Worm (Caenorhabditis elegans): Measurements from ENCODE around the gene clec-224.

clec-224 gene

DNA sequence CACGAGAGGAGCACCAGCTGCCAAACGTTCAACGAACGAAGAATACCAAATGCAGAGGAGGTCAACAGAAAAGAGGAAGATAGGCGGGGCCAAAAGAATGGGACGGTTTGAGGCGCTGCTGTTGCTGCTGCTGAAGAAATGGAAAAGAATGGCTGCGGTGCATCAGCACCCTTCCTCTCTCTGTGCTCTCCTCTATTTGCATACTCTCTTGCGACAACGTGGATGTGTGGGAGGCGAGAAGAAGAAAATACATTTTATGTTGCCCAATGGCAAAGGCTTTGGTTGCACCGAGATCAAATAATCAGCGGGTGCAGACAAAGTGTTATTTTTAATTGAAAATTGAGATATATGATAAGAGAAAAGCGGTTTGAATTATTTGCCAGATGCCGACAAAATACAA lies 20.9 kb downstream of the clec-224 start:
- TF ChIP-seq nhr-129 (tag; optimal IDR thresholded peaks at IDR 0.05) (peak; percentile 19), ztf-11 (tag; optimal IDR thresholded peaks at IDR 0.05) (no peak), sma-9 (GFP tag; optimal IDR thresholded peaks at IDR 0.05) (peak; percentile 92), sma-9 (tag; optimal IDR thresholded peaks at IDR 0.05) (no peak)

DNA sequence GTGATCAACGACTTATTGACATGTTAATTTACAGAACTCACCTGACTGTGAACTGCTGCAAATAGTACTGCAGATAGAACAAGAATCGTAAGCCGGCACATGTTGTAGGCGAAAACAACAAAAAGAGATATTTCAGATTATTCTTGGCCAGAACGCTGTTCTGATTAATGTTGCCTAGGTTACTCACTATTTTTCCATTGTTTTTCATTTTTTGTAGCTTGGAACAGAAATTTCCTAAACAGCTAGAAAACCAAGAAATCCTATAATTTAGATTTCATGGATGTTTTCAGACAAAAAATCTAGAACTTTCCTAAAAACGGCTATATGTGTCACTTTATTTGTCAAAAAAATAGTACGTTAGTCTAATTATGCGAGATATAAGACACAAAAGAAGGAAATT lies 24.7 kb downstream of the clec-224 start, which contains the start of gene C27A7.9:
Gene C27A7.9, minus strand, starts transcription at position 101 of the 400 bp plus-strand sequence.
- TF ChIP-seq crh-2 (tag; optimal IDR thresholded peaks at IDR 0.05) (no peak), nhr-21 (tag; optimal IDR thresholded peaks at IDR 0.05) (no peak), egl-27 (tag; optimal IDR thresholded peaks at IDR 0.05) (no peak), ZK546.5 (tag; optimal IDR thresholded peaks at IDR 0.05) (no peak), alr-1 (tag; optimal IDR thresholded peaks at IDR 0.05) (no peak), lin-11 (tag; optimal IDR thresholded peaks at IDR 0.05) (no peak), lsy-2 (tag; optimal IDR thresholded peaks at IDR 0.05) (no peak), gmeb-1 (tag; optimal IDR thresholded peaks at IDR 0.05) (no peak), ama-1 (optimal IDR thresholded peaks at IDR 0.05) (no peak), ztf-11 (tag; optimal IDR thresholded peaks at IDR 0.05) (no peak), lin-39 (tag; optimal IDR thresholded peaks at IDR 0.05) (no peak), R02D3.7 (tag; optimal IDR thresholded peaks at IDR 0.05) (no peak), sma-3 (GFP tag; optimal IDR thresholded peaks at IDR 0.05) (no peak), nhr-12 (tag; optimal IDR thresholded peaks at IDR 0.05) (no peak), peb-1 (tag; optimal IDR thresholded peaks at IDR 0.05) (no peak), dmd-4 (tag; optimal IDR thresholded peaks at IDR 0.05) (no peak), ztf-4 (tag; optimal IDR thresholded peaks at IDR 0.05) (no peak), mdl-1 (tag; optimal IDR thresholded peaks at IDR 0.05) (no peak), mbf-1 (tag; optimal IDR thresholded peaks at IDR 0.05) (no peak), nhr-23 (tag; optimal IDR thresholded peaks at IDR 0.05) (no peak)

DNA sequence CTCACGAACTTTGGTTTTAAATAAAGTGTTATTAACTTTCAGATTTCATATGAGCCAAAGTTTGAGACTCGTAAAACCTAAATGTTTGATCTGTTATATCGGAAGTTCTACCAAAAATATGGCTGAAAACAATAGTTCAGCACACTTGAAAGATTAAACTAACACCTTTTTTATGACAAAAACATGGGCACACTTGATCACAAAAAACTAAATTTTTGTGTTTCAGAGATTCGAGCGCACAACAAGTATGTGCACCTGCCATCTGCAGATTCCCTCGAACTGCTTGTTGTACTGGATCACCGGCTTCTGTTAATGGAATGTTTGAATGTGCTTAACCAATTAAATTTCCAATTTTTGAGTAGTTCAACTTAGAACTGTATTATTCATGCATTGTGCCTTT lies 25.5 kb downstream of the clec-224 start:
- TF ChIP-seq ztf-1 (GFP tag; conservative IDR thresholded peaks at IDR 0.05), result no peak
- TF ChIP-seq C34F6.9 (tag; optimal IDR thresholded peaks at IDR 0.05), result no peak
- no peak for TF ChIP-seq elt-3 (tag; optimal IDR thresholded peaks at IDR 0.05)
- TF ChIP-seq unc-62 (GFP tag; optimal IDR thresholded peaks at IDR 0.05), result no peak
- TF ChIP-seq Y55F3AM.14 (GFP tag; optimal IDR thresholded peaks at IDR 0.05), result no peak
- no peak for TF ChIP-seq sem-4 (tag; optimal IDR thresholded peaks at IDR 0.05)
- TF ChIP-seq ama-1 (optimal IDR thresholded peaks at IDR 0.05), result no peak
- TF ChIP-seq ZK546.5 (tag; optimal IDR thresholded peaks at IDR 0.05), result no peak
- TF ChIP-seq nhr-6 (tag; optimal IDR thresholded peaks at IDR 0.05), result no peak
- TF ChIP-seq sma-9 (GFP tag; optimal IDR thresholded peaks at IDR 0.05), result no peak
- no peak for TF ChIP-seq sma-9 (tag; optimal IDR thresholded peaks at IDR 0.05)

DNA sequence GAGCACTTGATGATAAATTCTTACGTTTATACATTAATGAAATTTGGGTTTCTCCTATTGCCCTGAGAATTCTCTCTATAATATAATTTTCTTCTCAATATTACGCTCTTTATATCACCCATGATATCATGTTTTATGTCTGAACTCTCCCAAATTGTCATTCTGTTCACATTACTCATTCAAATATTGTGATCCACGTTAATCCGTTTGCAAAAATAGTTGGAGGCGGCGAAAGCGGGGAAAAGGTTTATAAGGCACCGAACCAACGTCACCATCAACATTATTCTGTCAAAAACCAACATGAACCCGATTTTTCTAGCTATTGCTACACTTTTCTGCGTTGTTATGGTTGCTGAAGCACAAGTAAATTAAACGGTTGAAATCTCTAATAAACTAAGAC lies 26.4 kb downstream of the clec-224 start, which contains the start of gene C27A7.8:
Gene C27A7.8, plus strand, starts transcription at position 301 of the 400 bp plus-strand sequence.
- no peak for TF ChIP-seq ztf-11 (tag; optimal IDR thresholded peaks at IDR 0.05)
- TF ChIP-seq lin-11 (tag; optimal IDR thresholded peaks at IDR 0.05), result no peak
- no peak for TF ChIP-seq sma-3 (GFP tag; optimal IDR thresholded peaks at IDR 0.05)
- no peak for TF ChIP-seq dmd-4 (tag; optimal IDR thresholded peaks at IDR 0.05)
- no peak for TF ChIP-seq mdl-1 (tag; optimal IDR thresholded peaks at IDR 0.05)
- no peak for TF ChIP-seq fos-1 (tag; optimal IDR thresholded peaks at IDR 0.05)
- no peak for TF ChIP-seq mab-5 (tag; optimal IDR thresholded peaks at IDR 0.05)
- TF ChIP-seq sem-4 (tag; optimal IDR thresholded peaks at IDR 0.05), result no peak
- TF ChIP-seq R02D3.7 (tag; optimal IDR thresholded peaks at IDR 0.05), result no peak
- TF ChIP-seq nhr-129 (tag; optimal IDR thresholded peaks at IDR 0.05), result no peak
- no peak for TF ChIP-seq zag-1 (tag; optimal IDR thresholded peaks at IDR 0.05)
- TF ChIP-seq F13H6.1 (tag; optimal IDR thresholded peaks at IDR 0.05), result no peak
- no peak for TF ChIP-seq crh-2 (tag; optimal IDR thresholded peaks at IDR 0.05)
- TF ChIP-seq ZK546.5 (tag; optimal IDR thresholded peaks at IDR 0.05), result no peak
- TF ChIP-seq nhr-23 (tag; optimal IDR thresholded peaks at IDR 0.05), result no peak

DNA sequence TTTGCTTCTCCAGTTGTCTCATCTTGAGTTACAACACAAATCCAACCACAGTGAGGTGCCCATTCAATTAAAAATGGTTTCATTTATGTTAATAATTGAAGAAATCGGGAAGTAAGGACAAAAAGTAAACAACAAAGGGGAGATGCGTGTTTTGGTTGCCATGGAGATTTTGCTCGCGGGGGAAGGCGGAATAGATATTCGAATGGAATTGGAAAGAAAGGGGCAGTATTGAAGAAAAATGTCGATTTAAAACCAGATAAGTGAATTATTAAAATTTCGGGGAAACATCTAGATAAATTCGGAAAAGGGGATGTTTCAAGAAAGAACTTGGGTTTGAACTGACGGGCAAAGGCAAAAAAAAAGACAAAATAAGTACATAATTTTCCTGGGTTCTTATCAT lies 28.6 kb downstream of the clec-224 start, which contains the start of gene che-11:
Gene che-11, minus strand, starts transcription at position 101 of the 400 bp plus-strand sequence.
- TF ChIP-seq blmp-1 (tag; optimal IDR thresholded peaks at IDR 0.05; ENCODE audit: insufficient read depth) (no peak), crh-2 (tag; optimal IDR thresholded peaks at IDR 0.05) (no peak), nhr-129 (tag; optimal IDR thresholded peaks at IDR 0.05) (no peak), sma-3 (GFP tag; optimal IDR thresholded peaks at IDR 0.05) (no peak), ama-1 (optimal IDR thresholded peaks at IDR 0.05) (no peak), gmeb-1 (tag; optimal IDR thresholded peaks at IDR 0.05) (no peak), R02D3.7 (tag; optimal IDR thresholded peaks at IDR 0.05) (no peak), nhr-21 (tag; optimal IDR thresholded peaks at IDR 0.05) (no peak), lin-13 (GFP tag; optimal IDR thresholded peaks at IDR 0.05) (no peak), nhr-25 (tag; optimal IDR thresholded peaks at IDR 0.05) (no peak), C34F6.9 (tag; optimal IDR thresholded peaks at IDR 0.05) (no peak), ztf-4 (tag; optimal IDR thresholded peaks at IDR 0.05) (no peak), lin-39 (tag; optimal IDR thresholded peaks at IDR 0.05) (no peak)

Measured in whole organism, L2 larva.